Fruit fly (Drosophila melanogaster) Kc167 (cell line): ENCODE data around the gene CG42758.

ENCODE experiments used
- Myc ChIP-seq: fragments of >200 bp; optimal IDR thresholded peaks from 2 replicates; lab custom pipeline; 2017; ENCODE audit warnings: missing external identifiers
- Sin3A ChIP-seq: fragments of >200 bp; optimal IDR thresholded peaks from 2 replicates; lab custom pipeline; 2018; ENCODE audit warnings: missing external identifiers
- h ChIP-seq: fragments of >200 bp; optimal IDR thresholded peaks from 3 replicates; lab custom pipeline; 2018; ENCODE audit warnings: missing external identifiers
- insv ChIP-seq: fragments of >200 bp; optimal IDR thresholded peaks from 3 replicates; lab custom pipeline; 2018; ENCODE audit warnings: missing external identifiers
- psq ChIP-seq: fragments of >200 bp; optimal IDR thresholded peaks from 2 replicates; lab custom pipeline; 2017; ENCODE audit warnings: missing external identifiers
- ttk ChIP-seq: sonication (Bioruptor generic); optimal IDR thresholded peaks from 2 replicates; lab custom pipeline; 2017; ENCODE audit warnings: missing external identifiers

The CG42758 gene

DNA sequence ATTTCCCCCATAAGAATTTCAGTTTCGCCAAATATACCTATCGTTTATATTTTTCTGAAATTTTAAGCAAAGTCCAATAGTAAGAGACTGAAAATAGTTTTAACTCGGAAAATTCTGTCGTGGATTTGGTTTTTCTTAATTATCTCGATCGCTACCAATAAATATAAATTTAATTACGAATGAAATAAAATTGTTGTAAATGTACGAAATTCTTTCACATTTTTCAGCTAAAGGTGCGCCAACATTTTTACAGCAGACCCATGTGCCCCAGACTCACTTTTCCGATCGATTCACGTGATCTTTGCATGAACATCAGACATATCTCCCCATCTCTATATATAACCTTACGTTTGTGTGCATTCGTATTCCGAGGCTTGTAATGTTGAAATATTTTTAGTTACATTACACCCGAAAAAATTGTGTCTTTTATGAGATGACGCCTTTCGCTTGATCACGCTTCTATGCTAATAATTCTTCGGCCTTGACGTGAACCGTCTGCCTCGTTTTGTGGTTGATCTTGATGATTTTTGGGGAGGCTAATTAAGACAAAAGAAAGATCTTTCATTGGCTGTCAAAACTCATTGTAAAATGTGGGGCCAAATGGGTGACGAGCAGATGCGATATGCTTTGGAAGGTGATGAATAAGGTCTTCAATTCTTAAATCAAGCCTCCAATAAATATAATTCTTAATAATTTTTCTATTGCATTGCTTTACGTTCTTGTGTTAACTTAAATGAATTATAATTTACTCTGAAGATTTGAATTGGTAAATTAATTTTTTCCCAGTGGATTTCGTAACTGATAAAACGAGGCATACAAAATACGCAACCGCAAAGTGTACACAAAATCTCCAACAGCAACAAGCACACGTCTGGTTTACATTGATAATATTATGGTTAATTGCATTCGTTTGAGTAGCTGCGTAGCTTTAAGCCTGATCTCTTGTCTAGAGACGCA is 22.0 kb upstream of the CG42758 start:
- no peak for TF ChIP-seq insv (lab: Kevin White, UChicago)
- no peak for TF ChIP-seq Myc (lab: Kevin White, UChicago)
- no peak for TF ChIP-seq h (lab: Kevin White, UChicago)
- TF ChIP-seq ttk, result no peak
- no peak for TF ChIP-seq psq (lab: Kevin White, UChicago)
- no peak for TF ChIP-seq Sin3A

DNA sequence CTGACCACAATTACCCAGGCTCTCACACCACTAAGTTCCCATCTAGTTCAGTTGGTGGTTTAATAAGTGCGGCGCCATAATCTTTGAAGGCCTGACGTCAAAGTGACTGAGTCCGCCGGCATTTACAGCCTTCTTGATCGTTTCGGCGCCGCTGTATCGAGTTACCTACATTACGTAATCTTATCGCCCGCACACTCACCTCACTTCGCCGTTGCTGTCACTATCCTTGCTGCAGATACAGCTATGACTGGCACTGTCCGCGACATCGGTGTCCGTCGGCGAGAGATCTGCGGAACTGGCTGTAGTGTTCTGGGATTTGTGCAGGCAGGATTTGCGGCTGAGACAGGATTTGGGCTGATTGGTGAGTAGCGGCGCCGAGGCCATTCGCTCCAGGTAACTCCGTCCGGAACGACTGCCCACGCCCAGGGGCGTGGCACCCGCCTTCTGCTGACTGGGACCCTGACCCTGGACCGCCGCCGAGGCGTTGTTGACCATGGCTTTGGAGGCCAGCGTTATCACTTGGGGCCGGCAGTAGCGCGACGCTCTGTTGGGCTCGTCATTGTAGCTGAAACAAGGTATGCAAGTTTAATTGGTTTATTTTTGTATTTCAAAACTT is 20.2 kb upstream of the CG42758 start:
- no peak for TF ChIP-seq insv (lab: Kevin White, UChicago)
- no peak for TF ChIP-seq psq (lab: Kevin White, UChicago)
- no peak for TF ChIP-seq Sin3A
- no peak for TF ChIP-seq h (lab: Kevin White, UChicago)
- no peak for TF ChIP-seq Myc (lab: Kevin White, UChicago)
- TF ChIP-seq ttk, result no peak

DNA sequence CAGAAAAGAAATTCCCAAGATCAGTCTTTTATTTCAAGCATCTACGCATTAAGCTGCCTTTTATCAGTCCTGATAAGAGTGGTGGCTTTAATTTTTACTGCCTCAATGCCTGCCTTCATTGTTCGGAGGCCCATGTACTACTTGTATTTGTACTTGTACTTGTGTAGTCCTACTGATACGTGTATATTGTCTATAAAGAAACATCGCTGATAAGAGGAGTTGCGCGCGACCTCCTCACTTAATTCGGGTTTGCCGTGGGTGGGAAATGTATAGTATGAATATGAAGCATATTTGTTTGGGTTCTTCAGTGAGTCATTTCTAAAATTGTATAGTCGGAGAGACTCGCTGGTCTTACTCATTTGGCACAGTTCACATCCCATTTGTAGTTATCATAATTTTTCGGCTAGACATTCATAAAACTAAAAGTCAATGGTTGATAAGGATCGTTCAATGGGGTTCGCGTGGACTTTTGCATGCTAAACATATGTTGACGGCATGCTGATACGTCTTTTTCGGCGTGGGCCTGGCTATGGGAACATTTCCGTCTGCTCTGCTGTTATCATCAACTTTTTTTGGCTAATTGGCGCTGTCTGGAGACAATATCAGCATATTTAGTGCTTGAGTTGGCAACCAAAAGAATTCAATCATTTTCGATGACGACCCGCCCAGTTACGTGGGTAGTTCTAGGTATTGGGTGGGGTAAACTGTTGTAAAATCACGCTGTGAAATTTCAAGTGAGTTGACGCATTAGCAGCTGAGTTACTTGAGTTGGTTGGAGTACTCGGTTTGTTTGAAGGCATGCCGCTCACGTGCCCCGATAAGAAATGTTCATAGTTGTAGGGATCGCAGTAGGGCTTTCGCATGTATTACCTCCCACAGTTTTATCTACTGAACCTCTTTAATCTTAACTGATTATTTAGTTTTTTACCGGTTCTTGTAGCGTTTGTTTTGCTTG is 19.2 kb upstream of the CG42758 start:
- TF ChIP-seq Myc (lab: Kevin White, UChicago), result no peak
- no peak for TF ChIP-seq h (lab: Kevin White, UChicago)
- TF ChIP-seq insv (lab: Kevin White, UChicago), result no peak
- TF ChIP-seq psq (lab: Kevin White, UChicago), result no peak

DNA sequence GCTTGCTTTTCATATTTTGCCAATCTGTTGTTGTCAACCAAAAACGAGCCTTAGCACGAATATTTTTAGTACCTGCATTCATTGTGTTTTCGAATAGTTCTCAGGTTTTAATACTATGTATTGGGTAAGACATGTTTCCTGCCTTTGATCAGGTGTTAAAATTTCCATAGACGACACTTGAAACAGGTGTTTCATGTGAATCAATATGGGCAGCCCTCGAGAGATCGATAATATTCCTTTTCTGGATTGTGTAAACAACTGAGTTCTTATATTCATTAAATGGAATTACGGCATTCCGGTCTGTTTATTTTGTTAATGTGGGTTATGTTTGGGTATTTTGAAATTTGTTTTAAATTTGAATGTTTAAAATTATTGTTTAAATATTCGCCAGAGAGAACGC is 18.0 kb upstream of the CG42758 start:
- TF ChIP-seq psq (lab: Kevin White, UChicago) (no peak), insv (lab: Kevin White, UChicago) (no peak), Myc (lab: Kevin White, UChicago) (no peak), Sin3A (no peak), h (lab: Kevin White, UChicago) (no peak), ttk (no peak)

DNA sequence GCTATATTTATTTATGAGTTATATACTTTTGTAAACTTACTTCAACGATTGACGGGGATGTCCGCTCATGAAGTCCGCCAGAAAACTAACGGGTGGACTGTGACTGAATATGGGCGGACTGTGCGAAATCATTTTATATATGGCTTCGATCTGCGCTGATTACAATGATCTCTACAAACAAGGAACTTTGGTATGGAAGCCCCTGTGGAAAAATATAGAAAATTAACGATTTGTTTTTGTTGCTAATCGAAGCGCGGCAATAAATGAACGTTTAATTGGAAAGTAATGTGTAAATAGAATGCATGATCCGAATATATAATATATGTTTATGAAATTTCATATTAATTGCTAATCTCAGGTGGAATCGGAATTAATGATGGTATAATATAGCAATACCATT is 17.3 kb upstream of the CG42758 start:
- TF ChIP-seq ttk (no peak), h (lab: Kevin White, UChicago) (no peak), psq (lab: Kevin White, UChicago) (no peak), Sin3A (no peak), Myc (lab: Kevin White, UChicago) (no peak), insv (lab: Kevin White, UChicago) (no peak)

DNA sequence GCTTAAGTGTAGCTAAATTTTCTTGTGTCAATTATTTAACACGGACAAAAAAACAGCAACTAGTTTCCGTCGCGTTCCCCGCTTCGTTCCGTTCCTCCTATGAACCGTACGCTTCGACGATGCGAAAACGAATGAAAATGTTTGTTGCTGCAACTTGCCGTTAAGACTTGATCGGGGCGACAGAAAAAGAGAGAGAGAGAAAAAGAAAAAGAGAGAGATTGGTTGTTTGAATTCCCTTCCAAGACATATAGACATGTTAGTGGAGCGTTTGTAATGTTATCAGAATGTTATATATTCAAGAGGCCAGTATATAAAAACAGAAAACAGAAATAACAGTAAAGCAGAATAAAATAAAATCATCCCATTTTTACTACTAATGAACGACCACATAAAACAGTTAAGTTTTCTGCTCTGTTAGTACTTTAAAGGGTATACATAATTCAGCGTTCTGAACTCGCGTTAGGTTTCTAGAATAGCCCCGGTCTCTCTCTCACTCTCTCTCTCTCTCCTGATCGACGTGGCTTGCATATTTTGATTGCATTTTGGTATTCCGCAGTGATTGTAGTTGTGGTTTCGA is 16.3 kb upstream of the CG42758 start, which contains the start of gene Gbs-70E:
Gbs-70E (minus strand) TSS at position 137 of the 577 bp plus-strand sequence.
- TF ChIP-seq insv (lab: Kevin White, UChicago), result no peak

DNA sequence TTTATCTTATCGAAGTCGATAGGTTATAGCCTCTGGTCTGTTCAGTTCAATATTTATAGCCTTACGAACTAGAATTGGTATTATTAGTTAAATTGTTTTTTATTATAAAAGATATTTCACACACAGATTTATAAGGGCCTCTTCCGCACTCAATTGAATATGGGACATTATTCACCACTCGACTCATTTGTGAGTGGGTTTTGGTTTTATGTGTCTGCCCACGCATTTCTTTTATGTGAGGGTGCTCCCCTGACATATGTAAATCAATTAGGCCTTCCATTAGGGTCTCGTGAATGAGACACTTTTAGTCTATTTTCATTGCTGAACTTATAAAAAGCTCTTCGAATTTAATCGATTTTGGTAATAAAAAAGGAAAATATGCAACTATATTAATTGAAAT is 15.6 kb upstream of the CG42758 start:
- TF ChIP-seq insv (lab: Kevin White, UChicago) (no peak), h (lab: Kevin White, UChicago) (no peak), psq (lab: Kevin White, UChicago) (no peak), Sin3A (no peak), ttk (no peak), Myc (lab: Kevin White, UChicago) (no peak)

DNA sequence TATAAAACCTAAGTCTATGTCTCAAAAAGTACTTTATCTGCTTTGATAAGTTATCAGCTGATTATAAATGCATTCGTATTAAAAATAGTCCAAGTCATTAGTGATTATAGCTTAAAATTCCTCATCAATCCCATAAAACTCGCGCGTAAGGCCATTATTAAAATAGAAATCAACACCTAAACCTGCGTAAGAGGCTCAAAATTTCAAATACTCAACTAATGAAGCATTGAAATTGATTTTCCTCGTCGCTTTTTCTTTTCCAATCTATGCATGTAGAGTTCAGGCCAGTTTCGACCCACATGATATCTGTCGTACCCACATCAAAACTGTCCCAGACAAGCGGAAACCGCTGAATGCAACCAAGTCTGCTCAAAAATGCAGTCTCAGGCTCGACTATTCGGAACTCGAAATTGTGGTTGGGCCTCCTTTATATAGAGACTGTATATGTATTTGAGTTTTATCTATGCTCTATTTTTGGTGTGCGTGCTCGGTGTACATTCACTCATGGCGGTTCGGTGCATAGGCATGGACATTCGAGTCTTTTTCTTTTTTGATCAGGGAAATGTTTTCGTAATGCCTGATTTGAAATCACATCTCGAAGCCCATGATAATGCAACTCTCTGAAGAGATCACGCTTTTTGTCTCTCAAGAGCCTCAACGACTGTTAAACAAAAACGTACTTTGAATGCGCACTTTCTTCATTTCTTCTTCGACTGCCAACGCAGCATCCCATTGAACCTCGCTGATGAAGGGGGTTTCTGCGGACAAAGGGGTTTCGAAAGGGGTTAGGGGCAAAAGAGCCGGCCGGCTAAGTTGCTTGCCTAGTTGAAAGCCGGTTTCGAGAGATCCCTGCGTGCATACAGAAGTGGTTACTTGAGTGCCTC is 15.0 kb upstream of the CG42758 start:
- TF ChIP-seq Sin3A, result no peak
- TF ChIP-seq Myc (lab: Kevin White, UChicago), result no peak
- no peak for TF ChIP-seq ttk
- TF ChIP-seq psq (lab: Kevin White, UChicago), result no peak
- TF ChIP-seq insv (lab: Kevin White, UChicago), result no peak
- TF ChIP-seq h (lab: Kevin White, UChicago), result no peak

DNA sequence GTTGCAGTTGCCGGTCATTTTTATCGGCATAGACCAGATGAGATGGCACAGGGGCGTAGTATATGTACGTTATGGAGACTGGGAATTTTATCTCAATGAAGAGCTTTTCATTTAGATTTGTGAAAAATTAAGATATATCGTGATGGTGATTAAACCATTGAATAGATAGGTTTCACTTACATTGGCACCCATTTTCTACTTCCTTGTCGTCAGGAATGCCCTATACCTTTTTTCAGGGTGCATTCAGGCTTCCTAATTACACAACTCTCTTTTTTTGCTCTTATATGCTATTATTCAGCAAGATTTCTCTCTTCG is 14.4 kb upstream of the CG42758 start:
- TF ChIP-seq ttk (no peak), Sin3A (no peak), h (lab: Kevin White, UChicago) (no peak), Myc (lab: Kevin White, UChicago) (no peak), psq (lab: Kevin White, UChicago) (no peak), insv (lab: Kevin White, UChicago) (no peak)

DNA sequence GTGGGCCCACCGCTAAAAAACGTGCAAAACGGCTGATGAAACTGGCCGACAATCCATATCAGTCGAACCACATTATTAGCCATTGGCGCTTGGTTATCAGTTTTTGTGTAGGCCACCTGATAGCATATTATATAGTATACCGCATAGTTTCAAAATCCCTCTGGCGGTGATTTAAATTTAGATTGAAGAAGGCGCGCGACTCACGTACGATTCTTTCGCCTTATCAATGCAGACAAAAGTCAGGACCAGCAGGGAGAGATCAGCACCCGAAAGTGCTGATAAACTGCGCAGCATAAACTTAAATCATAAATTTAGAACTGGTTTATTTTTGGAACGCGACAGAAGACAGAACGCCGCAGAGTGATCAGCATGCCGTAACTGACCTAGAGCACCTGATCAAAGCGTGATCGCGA is 13.3 kb upstream of the CG42758 start:
- TF ChIP-seq Sin3A (no peak), psq (lab: Kevin White, UChicago) (no peak), Myc (lab: Kevin White, UChicago) (no peak), ttk (no peak), h (lab: Kevin White, UChicago) (no peak), insv (lab: Kevin White, UChicago) (no peak)
